Worm (Caenorhabditis elegans): ENCODE results near the gene C06E2.2.

DNA sequence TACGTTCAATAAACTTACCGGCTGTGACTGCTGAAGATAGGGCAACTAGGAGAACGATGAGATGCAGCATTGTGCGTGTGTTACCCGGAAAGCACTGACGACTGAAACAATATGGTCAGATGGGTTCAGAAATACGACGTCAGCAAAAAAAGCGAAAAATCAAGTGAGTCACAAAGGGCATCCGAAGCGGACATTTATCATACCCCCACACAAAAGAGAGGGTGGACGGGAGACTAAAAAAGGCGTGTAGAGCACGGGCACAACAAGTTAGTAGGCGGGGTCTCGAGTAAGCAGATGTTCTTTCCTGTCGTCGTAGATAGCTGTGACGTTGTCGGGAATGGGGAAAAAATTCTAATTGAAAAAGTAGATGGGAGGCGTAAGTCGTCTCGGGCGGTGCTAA, 39.9 kb downstream of the C06E2.2 start, which contains the start of gene nlp-14:
- no peak for TF ChIP-seq nhr-77 (tag; optimal IDR thresholded peaks at IDR 0.05)
- no peak for TF ChIP-seq zag-1 (tag; optimal IDR thresholded peaks at IDR 0.05)
- no peak for TF ChIP-seq unc-39 (tag; optimal IDR thresholded peaks at IDR 0.05)
- no peak for TF ChIP-seq nhr-25 (tag; optimal IDR thresholded peaks at IDR 0.05)
- no peak for TF ChIP-seq lsy-12 (tag; optimal IDR thresholded peaks at IDR 0.05)
- no peak for TF ChIP-seq pha-4 (tag; optimal IDR thresholded peaks at IDR 0.05)
- TF ChIP-seq pqm-1 (tag; optimal IDR thresholded peaks at IDR 0.05), result no peak
- no peak for TF ChIP-seq ama-1 (optimal IDR thresholded peaks at IDR 0.05)
- TF ChIP-seq nhr-237 (tag; optimal IDR thresholded peaks at IDR 0.05), result no peak
- no peak for TF ChIP-seq elt-2 (tag; optimal IDR thresholded peaks at IDR 0.05)
- no peak for TF ChIP-seq ztf-11 (tag; optimal IDR thresholded peaks at IDR 0.05)
